Fruit fly (Drosophila melanogaster): ENCODE data around the gene Phlpp.

Phlpp gene

dm6 chr2L:19021278-19022220 lies 37.4 kb upstream of the Phlpp start (continued):
- TF ChIP-seq NfI (GFP tag; optimal IDR thresholded peaks at IDR 0.05) = peak; percentile 83
- peak; percentile 13 for TF ChIP-seq CG8089 (GFP tag; optimal IDR thresholded peaks at IDR 0.05)
- TF ChIP-seq ewg (GFP tag; optimal IDR thresholded peaks at IDR 0.05) = peak; percentile 69
- peak; percentile 43 for TF ChIP-seq jing (GFP tag; optimal IDR thresholded peaks at IDR 0.05)
- TF ChIP-seq CTCF (GFP tag; optimal IDR thresholded peaks at IDR 0.05) = no peak
- TF ChIP-seq H15 (GFP tag; IDR thresholded peaks at IDR 0.05) = peak; percentile 17; the same call in 1 of the 3 replicates
- no peak for TF ChIP-seq gro (GFP tag; optimal IDR thresholded peaks at IDR 0.05)
- TF ChIP-seq CG6791 (GFP tag; IDR thresholded peaks at IDR 0.05; ENCODE audit: partially characterized antibody) = no peak
- TF ChIP-seq onecut (GFP tag; IDR thresholded peaks at IDR 0.05) = peak; percentile 55
- TF ChIP-seq E2f2 (GFP tag; IDR thresholded peaks at IDR 0.05) = peak; percentile 63; the same call in 1 of the 2 replicates
- no peak for TF ChIP-seq repo (GFP tag; optimal IDR thresholded peaks at IDR 0.05)
- TF ChIP-seq az2 (GFP tag; optimal IDR thresholded peaks at IDR 0.05) = peak; percentile 75
- no peak for TF ChIP-seq CG9609 (GFP tag; optimal IDR thresholded peaks at IDR 0.05)
- peak; percentile 42 for TF ChIP-seq Antp (GFP tag; optimal IDR thresholded peaks at IDR 0.05)
- TF ChIP-seq CG5245 (GFP tag; optimal IDR thresholded peaks at IDR 0.05) = peak; percentile 57
- no peak for TF ChIP-seq z (GFP tag; IDR thresholded peaks at IDR 0.05)
- no peak for TF ChIP-seq Ravus (GFP tag; IDR thresholded peaks at IDR 0.05)
- TF ChIP-seq tin (GFP tag; optimal IDR thresholded peaks at IDR 0.05) = peak; percentile 62
- no peak for TF ChIP-seq cad (GFP tag; optimal IDR thresholded peaks at IDR 0.05)
- TF ChIP-seq CG7271 (tag; optimal IDR thresholded peaks at IDR 0.05) = no peak
- TF ChIP-seq Rx (GFP tag; IDR thresholded peaks at IDR 0.05) = no peak
- no peak for TF ChIP-seq aop (GFP tag; IDR thresholded peaks at IDR 0.05)
- peak; percentile 65 for TF ChIP-seq gsb-n (tag; optimal IDR thresholded peaks at IDR 0.05)
- TF ChIP-seq pum (GFP tag; optimal IDR thresholded peaks at IDR 0.05) = peak; percentile 35
- TF ChIP-seq stc (GFP tag; IDR thresholded peaks at IDR 0.05) = 0 out of 2 replicates have a peak, but pooled peaks have one; percentile 39
- peak; percentile 27 for TF ChIP-seq slou (GFP tag; optimal IDR thresholded peaks at IDR 0.05)
- TF ChIP-seq ro (GFP tag; IDR thresholded peaks at IDR 0.05) = peak; percentile 53; the same call in 1 of the 2 replicates
- peak; percentile 58 for TF ChIP-seq Nf-YB (GFP tag; optimal IDR thresholded peaks at IDR 0.05)
- TF ChIP-seq tgo (GFP tag; IDR thresholded peaks at IDR 0.05) = peak; percentile 86
- peak; percentile 76 for TF ChIP-seq CG14014 (GFP tag; IDR thresholded peaks at IDR 0.05)
- peak; percentile 23 for TF ChIP-seq CG6765 (GFP tag; optimal IDR thresholded peaks at IDR 0.05)
- TF ChIP-seq chif (GFP tag; optimal IDR thresholded peaks at IDR 0.05) = peak; percentile 1 to 50
- TF ChIP-seq HLH3B (GFP tag; IDR thresholded peaks at IDR 0.05) = peak; percentile 58; the same call in 1 of the 2 replicates
- no peak for TF ChIP-seq CG31388 (GFP tag; optimal IDR thresholded peaks at IDR 0.05)
- no peak for TF ChIP-seq psq (GFP tag; optimal IDR thresholded peaks at IDR 0.05)
- TF ChIP-seq CG2712 (tag; optimal IDR thresholded peaks at IDR 0.05) = peak; percentile 82
- peak; percentile 78; the same call in 2 of the 3 replicates for TF ChIP-seq so (GFP tag; IDR thresholded peaks at IDR 0.05)
- no peak for TF ChIP-seq pfk (GFP tag; optimal IDR thresholded peaks at IDR 0.05)
- TF ChIP-seq Atf6 (GFP tag; IDR thresholded peaks at IDR 0.05) = peak; percentile 72
- peak; percentile 95 for TF ChIP-seq sens (GFP tag)
- TF ChIP-seq unpg (GFP tag; optimal IDR thresholded peaks at IDR 0.05) = peak; percentile 78
- TF ChIP-seq CG1233 (GFP tag; optimal IDR thresholded peaks at IDR 0.05) = peak; percentile 65
- TF ChIP-seq Fer2 (tag; optimal IDR thresholded peaks at IDR 0.05) = peak; percentile 41
- peak; percentile 87 for TF ChIP-seq nmo (GFP tag; optimal IDR thresholded peaks at IDR 0.05)
- no peak for TF ChIP-seq Sry-δ (GFP tag; optimal IDR thresholded peaks at IDR 0.05)
- TF ChIP-seq eve (GFP tag; optimal IDR thresholded peaks at IDR 0.05) = no peak
- no peak for TF ChIP-seq jigr1 (GFP tag; IDR thresholded peaks at IDR 0.05)
- no peak for TF ChIP-seq sna (GFP tag; IDR thresholded peaks at IDR 0.05; ENCODE audit: partially characterized antibody)
- TF ChIP-seq maf-S (GFP tag; optimal IDR thresholded peaks at IDR 0.05) = no peak
- peak; percentile 59; the same call in 1 of the 3 replicates for TF ChIP-seq gce (GFP tag; IDR thresholded peaks at IDR 0.05)

Measured in whole organism, embryonic.